Fruit fly (Drosophila melanogaster) whole organism, adult: ENCODE measurements around the gene dpy.

ENCODE experiments used
- CG11617 ChIP-seq: fragments of 200-800 bp; sonication (Bioruptor generic); optimal IDR thresholded peaks from 2 replicates; lab custom pipeline; 2017; ENCODE audit warnings: mild to moderate bottlenecking, missing biosample characterization, missing genetic modification reagents, missing genetic modification characterization
- CG12768 ChIP-seq: fragments of 200-800 bp; sonication (Bioruptor generic); optimal IDR thresholded peaks from 2 replicates; lab custom pipeline; 2017; ENCODE audit warnings: missing biosample characterization, missing genetic modification characterization, mild to moderate bottlenecking, moderate library complexity, missing genetic modification reagents
- CG14711 ChIP-seq: fragments of 200-800 bp; sonication (Bioruptor generic); optimal IDR thresholded peaks from 2 replicates; lab custom pipeline; 2018; ENCODE audit warnings: missing biosample characterization, mild to moderate bottlenecking, missing genetic modification characterization, moderate library complexity
- CG1620 ChIP-seq: fragments of 200-800 bp; sonication (Bioruptor generic); optimal IDR thresholded peaks from 2 replicates; lab custom pipeline; 2016; ENCODE audit warnings: missing biosample characterization, missing genetic modification characterization
- CG5204 ChIP-seq: fragments of 200-800 bp; sonication (Bioruptor generic); optimal IDR thresholded peaks from 2 replicates; lab custom pipeline; 2016; ENCODE audit warnings: missing biosample characterization, missing genetic modification characterization
- CG7101 ChIP-seq: fragments of 200-800 bp; sonication (Bioruptor generic); optimal IDR thresholded peaks from 2 replicates; lab custom pipeline; 2018; ENCODE audit warnings: missing biosample characterization, mild to moderate bottlenecking, missing genetic modification characterization, moderate library complexity
- Hr96 ChIP-seq: fragments of 200-800 bp; sonication (Bioruptor generic); optimal IDR thresholded peaks from 2 replicates; lab custom pipeline; 2016; ENCODE audit warnings: missing biosample characterization, missing genetic modification characterization
- cnc ChIP-seq, 2 experiments: fragments of >200 bp; optimal IDR thresholded peaks; 2 replicates each; lab custom pipeline; 2017
- kay ChIP-seq: fragments of 200-800 bp; sonication (Bioruptor generic); peaks from one replicate; lab custom pipeline; 2016; ENCODE audit warnings: missing biosample characterization, missing genetic modification characterization, borderline replicate concordance
- tj ChIP-seq: fragments of 200-800 bp; sonication (Bioruptor generic); optimal IDR thresholded peaks from 3 replicates; lab custom pipeline; 2017; ENCODE audit warnings: missing biosample characterization, mild to moderate bottlenecking, missing genetic modification characterization, moderate library complexity
- toe ChIP-seq: fragments of 200-800 bp; sonication (Bioruptor generic); optimal IDR thresholded peaks from 2 replicates; lab custom pipeline; 2016; ENCODE audit warnings: missing biosample characterization, missing genetic modification characterization

DNA sequence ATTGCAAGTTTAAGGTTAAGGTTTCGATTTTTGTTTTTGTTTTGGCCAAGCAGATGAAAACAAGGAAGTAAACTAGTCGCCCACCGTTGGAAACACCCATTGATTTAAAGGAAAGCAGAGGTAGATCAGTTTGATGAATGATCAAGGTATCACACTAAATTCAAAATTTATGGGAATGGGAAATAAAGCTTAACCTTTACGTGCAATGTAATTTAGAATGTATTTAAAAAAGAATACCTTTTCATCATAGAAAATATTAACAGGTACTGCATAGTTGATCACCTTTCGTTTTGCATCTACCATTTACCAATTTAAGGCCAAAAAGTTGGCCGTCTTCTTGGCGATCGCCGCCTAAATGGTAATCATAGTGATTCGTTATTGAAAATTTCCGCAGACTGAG, 18.9 kb upstream of the dpy start:
- TF ChIP-seq CG14711 (tag; lab: Kevin White, UChicago) (no peak), cnc (optimal IDR thresholded peaks at IDR 0.05; lab: Kevin White, UChicago) (no peak), CG5204 (GFP tag; lab: Kevin White, UChicago) (no peak), Hr96 (GFP tag; lab: Kevin White, UChicago) (no peak), CG12768 (GFP tag; lab: Kevin White, UChicago) (no peak), CG1620 (no peak), CG11617 (GFP tag; lab: Kevin White, UChicago) (no peak), CG7101 (tag; lab: Kevin White, UChicago) (no peak), tj (no peak), toe (GFP tag; lab: Kevin White, UChicago) (no peak), kay (GFP tag; lab: Kevin White, UChicago) (no peak)
